Worm (Caenorhabditis elegans): ENCODE data around the gene F13D2.1.

The F13D2.1 gene

ce11 chrX:11206953-11207352, 17.5 kb upstream of the F13D2.1 start, which contains the start of gene hst-2 (continued):
- TF ChIP-seq nhr-90 (tag; optimal IDR thresholded peaks at IDR 0.05; ENCODE audit: poor library complexity) (peak; percentile 96), C16A3.4 (tag; optimal IDR thresholded peaks at IDR 0.05) (peak; percentile 90), ceh-63 (GFP tag; optimal IDR thresholded peaks at IDR 0.05) (no peak)

DNA sequence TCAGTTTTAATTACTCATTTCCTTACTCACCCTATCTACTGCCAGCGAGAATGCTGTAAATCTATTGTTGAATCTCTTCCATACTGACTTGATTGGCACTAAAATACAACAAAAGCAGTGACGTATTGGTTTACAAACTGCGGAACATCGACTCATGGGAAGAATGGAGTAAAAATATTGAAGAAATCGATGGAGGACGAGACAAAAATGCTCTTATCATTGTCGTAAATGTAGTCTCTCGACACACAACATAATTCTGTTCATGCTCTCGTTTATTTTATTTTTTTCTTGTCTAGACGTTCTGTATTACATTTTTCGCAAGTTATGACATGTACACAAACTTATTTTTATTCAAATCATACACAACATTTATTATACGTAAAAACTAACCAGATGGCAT, 14.4 kb upstream of the F13D2.1 start, which contains the start of gene C34F6.11:
C34F6.11 (minus strand) TSS at position 160 of the 400 bp plus-strand sequence.
- TF ChIP-seq ets-5 (GFP tag; IDR thresholded peaks at IDR 0.05), result no peak
- no peak for TF ChIP-seq efl-1 (optimal IDR thresholded peaks at IDR 0.05)
- peak in 1 of 2 experiments; percentile 82 for TF ChIP-seq efl-1 (GFP tag; optimal IDR thresholded peaks at IDR 0.05 in 1 of 2)

- TF ChIP-seq nhr-28 (tag; optimal IDR thresholded peaks at IDR 0.05) (no peak), F16B12.6 (tag; optimal IDR thresholded peaks at IDR 0.05) (no peak), fkh-10 (GFP tag; optimal IDR thresholded peaks at IDR 0.05) (no peak), zag-1 (tag; optimal IDR thresholded peaks at IDR 0.05) (no peak), nhr-90 (tag; optimal IDR thresholded peaks at IDR 0.05; ENCODE audit: poor library complexity) (no peak), aha-1 (tag; optimal IDR thresholded peaks at IDR 0.05) (no peak), sox-4 (tag; optimal IDR thresholded peaks at IDR 0.05) (no peak), xbp-1 (tag; optimal IDR thresholded peaks at IDR 0.05) (no peak), ceh-8 (GFP tag; optimal IDR thresholded peaks at IDR 0.05) (no peak), fos-1 (tag; optimal IDR thresholded peaks at IDR 0.05) (no peak), zip-4 (GFP tag; optimal IDR thresholded peaks at IDR 0.05) (no peak), nhr-77 (tag; optimal IDR thresholded peaks at IDR 0.05) (no peak), tbx-2 (tag; optimal IDR thresholded peaks at IDR 0.05) (no peak), unc-62 (GFP tag; optimal IDR thresholded peaks at IDR 0.05) (no peak)
Measured at ce11 chrX:11201165-11201564, 11.8 kb upstream of the F13D2.1 start, which contains the start of gene col-179. Gene col-179, plus strand, starts transcription at chrX:11201465.

DNA sequence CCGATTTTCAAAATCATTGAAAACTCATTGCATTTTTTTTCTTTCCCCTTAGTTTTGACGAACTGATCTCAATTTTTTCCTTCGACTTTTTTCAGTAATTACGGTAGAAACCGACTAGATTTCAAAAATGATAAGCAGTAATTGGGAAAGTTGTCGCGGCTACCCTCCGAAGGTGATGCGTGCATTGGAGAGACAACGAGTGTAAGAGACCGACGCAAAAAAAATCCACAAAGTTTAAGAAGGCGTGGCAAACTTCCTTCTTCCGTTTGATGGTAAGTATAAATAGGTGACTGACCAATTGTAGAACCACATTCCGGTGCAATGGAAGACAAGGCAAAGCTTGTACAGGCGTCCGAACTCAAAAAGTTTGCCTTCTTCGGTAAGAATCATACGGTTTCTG, 9.7 kb upstream of the F13D2.1 start, which contains the start of gene col-178:
col-178 (plus strand) TSS at position 301 of the 400 bp plus-strand sequence.
- TF ChIP-seq nhr-20 (tag; optimal IDR thresholded peaks at IDR 0.05) (no peak), sup-37 (GFP tag; optimal IDR thresholded peaks at IDR 0.05) (no peak), xbp-1 (tag; optimal IDR thresholded peaks at IDR 0.05) (no peak), mep-1 (tag; optimal IDR thresholded peaks at IDR 0.05) (no peak), Y116A8C.19 (tag; optimal IDR thresholded peaks at IDR 0.05; ENCODE audit: borderline replicate concordance) (no peak), nhr-12 (tag; optimal IDR thresholded peaks at IDR 0.05) (no peak), isw-1 (GFP tag; IDR thresholded peaks at IDR 0.05) (no peak), lir-3 (tag; optimal IDR thresholded peaks at IDR 0.05; ENCODE audit: poor library complexity) (no peak), nhr-85 (tag) (no peak), fkh-8 (tag; optimal IDR thresholded peaks at IDR 0.05) (no peak), pag-3 (tag; optimal IDR thresholded peaks at IDR 0.05; ENCODE audit: borderline replicate concordance, insufficient read depth) (no peak), ceh-82 (tag; optimal IDR thresholded peaks at IDR 0.05) (no peak), nhr-76 (tag; optimal IDR thresholded peaks at IDR 0.05) (no peak), nhr-19 (GFP tag; conservative IDR thresholded peaks at IDR 0.05) (no peak), tbx-2 (tag; optimal IDR thresholded peaks at IDR 0.05) (no peak), efl-1 (optimal IDR thresholded peaks at IDR 0.05) (no peak), efl-1 (GFP tag; optimal IDR thresholded peaks at IDR 0.05 in 1 of 2) (no peak)

DNA sequence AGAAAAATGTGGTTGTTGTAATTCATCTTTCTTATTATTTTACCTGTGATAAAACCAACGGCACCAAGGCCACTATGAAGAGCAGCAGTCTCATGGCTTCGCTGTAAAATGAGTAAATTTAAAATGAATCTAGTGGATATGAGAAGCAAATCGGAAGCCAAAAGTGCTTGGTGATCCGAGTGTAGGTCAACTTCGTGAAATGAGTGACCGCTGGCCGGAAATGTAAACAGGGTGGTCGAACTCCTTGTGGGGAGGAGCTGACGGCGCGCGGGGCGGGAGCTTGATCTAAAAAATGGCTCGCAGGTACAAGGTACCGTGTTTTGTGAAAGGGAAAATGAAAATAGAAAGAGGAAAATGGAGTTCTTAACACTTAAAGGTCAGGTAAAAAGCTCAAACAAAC, 7.3 kb upstream of the F13D2.1 start, which contains the start of gene C34F6.1:
C34F6.1 (minus strand) TSS at position 101 of the 400 bp plus-strand sequence.
- TF ChIP-seq ceh-63 (GFP tag; optimal IDR thresholded peaks at IDR 0.05), result no peak
- no peak for TF ChIP-seq blmp-1 (tag; optimal IDR thresholded peaks at IDR 0.05)
- TF ChIP-seq ztf-11 (tag; optimal IDR thresholded peaks at IDR 0.05), result no peak
- TF ChIP-seq sup-37 (GFP tag; optimal IDR thresholded peaks at IDR 0.05), result no peak
- TF ChIP-seq fkh-8 (tag; optimal IDR thresholded peaks at IDR 0.05), result no peak
- TF ChIP-seq lin-14 (GFP tag; optimal IDR thresholded peaks at IDR 0.05), result no peak
- no peak for TF ChIP-seq hpl-2 (GFP tag; optimal IDR thresholded peaks at IDR 0.05)
- TF ChIP-seq snu-23 (GFP tag; optimal IDR thresholded peaks at IDR 0.05), result no peak
- TF ChIP-seq fkh-4 (tag; optimal IDR thresholded peaks at IDR 0.05; ENCODE audit: borderline replicate concordance), result no peak
- TF ChIP-seq sox-4 (tag; optimal IDR thresholded peaks at IDR 0.05), result no peak
- no peak for TF ChIP-seq nhr-12 (tag; optimal IDR thresholded peaks at IDR 0.05)

All from whole organism, L1 larva.